Worm (Caenorhabditis elegans): Measurements from ENCODE around the gene twk-34.
"Not testable (repeated sequence)": the region's sequence is repeated elsewhere in the genome, so short reads cannot be mapped to it uniquely, and the experiment has no call there.

twk-34 gene

ce11 chrV:15748343-15748742, 43.6 kb downstream of the twk-34 start, which contains the start of gene T23D5.8:
T23D5.8 (minus strand) TSS chrV:15748443.
- not testable (repeated sequence) for TF ChIP-seq ztf-11 (tag; optimal IDR thresholded peaks at IDR 0.05); flh-1 (GFP tag; optimal IDR thresholded peaks at IDR 0.05); blmp-1 (tag; optimal IDR thresholded peaks at IDR 0.05)

DNA sequence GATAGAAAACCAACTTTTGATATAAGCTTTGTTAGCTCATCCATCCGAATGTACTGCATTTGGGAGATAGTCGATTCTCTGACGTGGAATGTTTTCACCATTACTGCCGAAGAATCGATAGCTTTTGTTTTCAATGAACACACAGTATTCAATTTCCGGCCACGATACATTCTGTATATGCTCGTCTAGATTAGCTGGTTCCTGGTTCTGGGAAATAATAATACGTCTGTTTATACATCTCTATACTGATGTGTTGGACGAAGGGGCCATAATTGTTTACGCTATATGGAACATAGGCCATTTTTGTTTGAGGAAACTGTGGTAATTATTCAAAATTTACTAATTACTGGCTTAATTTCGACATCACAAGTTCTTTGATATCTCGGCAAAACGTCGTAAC, 45.4 kb downstream of the twk-34 start, which contains the start of gene str-6:
Gene str-6, minus strand, starts transcription at position 101 of the 400 bp plus-strand sequence.
- TF ChIP-seq zip-8 (tag; optimal IDR thresholded peaks at IDR 0.05) (no peak), elt-3 (tag; optimal IDR thresholded peaks at IDR 0.05) (no peak), ceh-43 (GFP tag; optimal IDR thresholded peaks at IDR 0.05) (no peak), ces-1 (GFP tag; optimal IDR thresholded peaks at IDR 0.05) (no peak), nhr-28 (tag; optimal IDR thresholded peaks at IDR 0.05) (no peak), tbx-8 (GFP tag; optimal IDR thresholded peaks at IDR 0.05) (no peak), elt-1 (tag; optimal IDR thresholded peaks at IDR 0.05; ENCODE audit: borderline replicate concordance, insufficient read depth) (no peak), drap-1 (GFP tag; optimal IDR thresholded peaks at IDR 0.05) (no peak), ham-2 (GFP tag; optimal IDR thresholded peaks at IDR 0.05) (no peak), nhr-237 (tag; optimal IDR thresholded peaks at IDR 0.05) (no peak), unc-62 (GFP tag; optimal IDR thresholded peaks at IDR 0.05) (no peak)

- no peak for TF ChIP-seq sptf-1 (tag; optimal IDR thresholded peaks at IDR 0.05)
- no peak for TF ChIP-seq mep-1 (tag; optimal IDR thresholded peaks at IDR 0.05)
- TF ChIP-seq unc-39 (tag; optimal IDR thresholded peaks at IDR 0.05): no peak
- TF ChIP-seq zip-8 (tag; optimal IDR thresholded peaks at IDR 0.05): no peak
- TF ChIP-seq nhr-12 (tag; optimal IDR thresholded peaks at IDR 0.05): no peak
- no peak for TF ChIP-seq lin-13 (tag; optimal IDR thresholded peaks at IDR 0.05)
- TF ChIP-seq elt-1 (tag; optimal IDR thresholded peaks at IDR 0.05; ENCODE audit: borderline replicate concordance, insufficient read depth): no peak
- TF ChIP-seq nhr-237 (tag; optimal IDR thresholded peaks at IDR 0.05): no peak
- TF ChIP-seq sem-2 (GFP tag; optimal IDR thresholded peaks at IDR 0.05): no peak
- TF ChIP-seq lsy-2 (tag; optimal IDR thresholded peaks at IDR 0.05): no peak
- TF ChIP-seq nhr-28 (tag; optimal IDR thresholded peaks at IDR 0.05): no peak
- TF ChIP-seq ham-2 (GFP tag; optimal IDR thresholded peaks at IDR 0.05): no peak
- no peak for TF ChIP-seq nhr-2 (tag; optimal IDR thresholded peaks at IDR 0.05)
- TF ChIP-seq blmp-1 (tag; optimal IDR thresholded peaks at IDR 0.05): no peak
- TF ChIP-seq snpc-4 (tag; optimal IDR thresholded peaks at IDR 0.05): no peak
- TF ChIP-seq nhr-76 (tag; optimal IDR thresholded peaks at IDR 0.05): no peak
- no peak for TF ChIP-seq ceh-83 (GFP tag; optimal IDR thresholded peaks at IDR 0.05)
- TF ChIP-seq unc-120 (tag; optimal IDR thresholded peaks at IDR 0.05; ENCODE audit: poor library complexity, severe bottlenecking): no peak
Measured at ce11 chrV:15752049-15752448, 47.3 kb downstream of the twk-34 start, which contains the start of gene str-43. str-43 (minus strand) TSS chrV:15752149.

ce11 chrV:15752941-15753340, 48.2 kb downstream of the twk-34 start, which contains the start of gene str-5:
str-5 (plus strand) TSS chrV:15753241.
- not testable (repeated sequence) for TF ChIP-seq ceh-39 (tag; optimal IDR thresholded peaks at IDR 0.05); ztf-11 (tag; optimal IDR thresholded peaks at IDR 0.05); unc-62 (GFP tag; optimal IDR thresholded peaks at IDR 0.05)

ce11 chrV:15754731-15755130, 50.0 kb downstream of the twk-34 start, which contains the start of gene str-8:
str-8 (plus strand) TSS chrV:15755031.
- TF ChIP-seq ceh-43, ces-1, ceh-83 (GFP tag; optimal IDR thresholded peaks at IDR 0.05): not testable (repeated sequence)

ce11 chrV:15757645-15758044, 52.9 kb downstream of the twk-34 start:
- TF ChIP-seq lin-32 (GFP tag; optimal IDR thresholded peaks at IDR 0.05): no peak
- no peak for TF ChIP-seq elt-1 (tag; optimal IDR thresholded peaks at IDR 0.05; ENCODE audit: borderline replicate concordance, insufficient read depth)
- no peak for TF ChIP-seq unc-39 (tag; optimal IDR thresholded peaks at IDR 0.05)
- no peak for TF ChIP-seq lsy-2 (tag; optimal IDR thresholded peaks at IDR 0.05)
- TF ChIP-seq flh-1 (GFP tag; optimal IDR thresholded peaks at IDR 0.05): no peak
- TF ChIP-seq sem-2 (GFP tag; optimal IDR thresholded peaks at IDR 0.05): no peak
- TF ChIP-seq mep-1 (tag; optimal IDR thresholded peaks at IDR 0.05): no peak
- no peak for TF ChIP-seq nhr-237 (tag; optimal IDR thresholded peaks at IDR 0.05)
- no peak for TF ChIP-seq tbx-8 (GFP tag; optimal IDR thresholded peaks at IDR 0.05)
- no peak for TF ChIP-seq ceh-43 (GFP tag; optimal IDR thresholded peaks at IDR 0.05)
- no peak for TF ChIP-seq nhr-28 (tag; optimal IDR thresholded peaks at IDR 0.05)
- no peak for TF ChIP-seq lin-13 (tag; optimal IDR thresholded peaks at IDR 0.05)
- TF ChIP-seq ham-2 (GFP tag; optimal IDR thresholded peaks at IDR 0.05): no peak
- TF ChIP-seq zip-8 (tag; optimal IDR thresholded peaks at IDR 0.05): no peak
- TF ChIP-seq M03D4.4 (tag; optimal IDR thresholded peaks at IDR 0.05): no peak
- TF ChIP-seq hlh-1 (tag; optimal IDR thresholded peaks at IDR 0.05): no peak
